Worm (Caenorhabditis elegans) whole organism, L2 larva: Measurements from ENCODE around the gene ncs-1.

Experiments used
- Y55F3AM.14 ChIP-seq: fragments of 200-800 bp; sonication (Bioruptor generic); optimal IDR thresholded peaks from 2 replicates; lab custom pipeline; 2018; ENCODE audit warnings: mild to moderate bottlenecking, missing genetic modification characterization, missing compliant biosample characterization
- dmd-4 ChIP-seq: sonication (generic microtip); optimal IDR thresholded peaks from 2 replicates; lab custom pipeline; 2017; ENCODE audit warnings: missing biosample characterization, missing genetic modification characterization
- egl-27 ChIP-seq: sonication (generic microtip); optimal IDR thresholded peaks from 3 replicates; lab custom pipeline; 2017; ENCODE audit warnings: missing biosample characterization, missing genetic modification reagents, missing genetic modification characterization
- mdl-1 ChIP-seq, 2 experiments: fragments of 150-350 bp in 1 of 2; sonication (generic microtip) in 1 of 2; optimal IDR thresholded peaks; 2 replicates each; lab custom pipeline; 2017; ENCODE audit warnings: missing biosample characterization in 2 of 2, missing genetic modification characterization in 2 of 2
- nhr-12 ChIP-seq: fragments of 150-350 bp; optimal IDR thresholded peaks from 2 replicates; lab custom pipeline; 2014; ENCODE audit warnings: missing biosample characterization, missing genetic modification characterization
- nhr-77 ChIP-seq: fragments of 150-350 bp; optimal IDR thresholded peaks from 2 replicates; lab custom pipeline; 2014; ENCODE audit warnings: missing biosample characterization, missing genetic modification characterization
- ztf-11 ChIP-seq: sonication (generic microtip); optimal IDR thresholded peaks from 2 replicates; lab custom pipeline; 2017; ENCODE audit warnings: missing biosample characterization, missing genetic modification characterization
- ztf-4 ChIP-seq: fragments of 150-350 bp; optimal IDR thresholded peaks from 2 replicates; lab custom pipeline; 2014; ENCODE audit warnings: missing biosample characterization, missing genetic modification characterization

ce11 chrX:927632-928031 is 35.4 kb downstream of the ncs-1 start:
- TF ChIP-seq dmd-4 (tag; lab: Kevin White, UChicago) (no peak), ztf-4 (tag; lab: Kevin White, UChicago) (no peak), egl-27 (tag; lab: Kevin White, UChicago) (no peak), ztf-11 (no peak), nhr-77 (tag; lab: Kevin White, UChicago) (no peak), Y55F3AM.14 (GFP tag; lab: Kevin White, UChicago) (no peak), nhr-12 (tag; lab: Kevin White, UChicago) (no peak), mdl-1 (tag; optimal IDR thresholded peaks at IDR 0.05; lab: Kevin White, UChicago) (no peak)
